Worm (Caenorhabditis elegans): ENCODE measurements around the gene srh-171.

DNA sequence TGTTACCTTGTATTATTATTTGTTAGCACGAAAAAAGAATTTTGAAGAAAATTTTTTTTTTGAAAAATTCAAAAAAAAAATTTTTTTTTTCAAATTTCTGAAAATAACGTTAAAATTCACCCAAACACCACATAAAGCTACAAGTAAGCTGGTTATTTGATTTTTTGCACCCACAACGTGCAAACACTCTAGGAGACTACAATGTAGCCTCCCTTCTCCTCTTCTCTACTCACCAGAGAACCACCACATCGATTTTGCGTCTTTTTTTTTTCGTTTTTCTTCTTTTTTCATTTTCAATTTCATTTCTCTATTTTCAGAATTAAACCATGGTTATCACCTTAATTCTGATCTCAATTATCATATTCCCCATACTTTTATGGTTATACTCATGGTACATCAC is 10.3 kb upstream of the srh-171 start, which contains the start of gene abhd-3.1:
- no peak for TF ChIP-seq elt-1 (tag; optimal IDR thresholded peaks at IDR 0.05; ENCODE audit: borderline replicate concordance, insufficient read depth)
- TF ChIP-seq hlh-1 (tag; optimal IDR thresholded peaks at IDR 0.05), result no peak
- TF ChIP-seq bed-3 (GFP tag; optimal IDR thresholded peaks at IDR 0.05), result no peak
- TF ChIP-seq lin-32 (GFP tag; optimal IDR thresholded peaks at IDR 0.05), result no peak
- TF ChIP-seq lsy-2 (tag; optimal IDR thresholded peaks at IDR 0.05), result no peak
- TF ChIP-seq flh-1 (GFP tag; optimal IDR thresholded peaks at IDR 0.05), result no peak
- TF ChIP-seq zip-8 (tag; optimal IDR thresholded peaks at IDR 0.05), result no peak
- no peak for TF ChIP-seq unc-39 (tag; optimal IDR thresholded peaks at IDR 0.05)
- no peak for TF ChIP-seq blmp-1 (tag; optimal IDR thresholded peaks at IDR 0.05)
- TF ChIP-seq mab-5 (tag; optimal IDR thresholded peaks at IDR 0.05), result no peak
- TF ChIP-seq ztf-11 (tag; optimal IDR thresholded peaks at IDR 0.05), result no peak
- no peak for TF ChIP-seq lin-13 (tag; optimal IDR thresholded peaks at IDR 0.05)
- no peak for TF ChIP-seq ham-2 (GFP tag; optimal IDR thresholded peaks at IDR 0.05)
